Worm (Caenorhabditis elegans): ENCODE measurements around the gene K10D11.2.

DNA sequence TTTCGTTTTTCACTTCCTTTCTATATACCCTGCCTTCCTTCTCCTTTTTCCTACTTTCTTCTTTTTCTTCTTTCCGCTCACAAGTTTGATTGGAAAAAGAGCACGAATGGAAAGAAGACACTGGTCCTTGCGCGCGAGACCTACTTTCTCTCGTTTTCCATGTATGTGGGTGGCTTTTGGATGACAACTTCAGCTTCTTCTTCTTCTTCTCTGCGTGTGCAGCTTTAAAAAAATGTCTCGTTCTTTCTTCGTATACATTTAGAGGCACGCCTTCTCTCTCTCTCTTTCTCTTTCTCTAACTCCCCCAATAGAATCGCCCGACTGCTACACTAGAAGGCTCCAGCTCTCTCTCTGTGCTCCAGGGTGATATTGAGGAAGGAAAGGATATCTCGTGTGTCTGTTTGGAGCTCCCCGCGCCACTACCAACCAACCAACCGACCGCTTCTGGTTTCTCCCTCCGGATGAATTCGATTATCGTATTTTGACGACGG lies 47.1 kb downstream of the K10D11.2 start:
- TF ChIP-seq nhr-11 (tag; optimal IDR thresholded peaks at IDR 0.05) (no peak), C08G9.2 (tag; optimal IDR thresholded peaks at IDR 0.05) (no peak), ttx-3 (tag; optimal IDR thresholded peaks at IDR 0.05) (no peak), ceh-24 (tag; optimal IDR thresholded peaks at IDR 0.05) (no peak), pqm-1 (tag; optimal IDR thresholded peaks at IDR 0.05) (no peak), pha-4 (tag; optimal IDR thresholded peaks at IDR 0.05) (no peak), ets-4 (tag; optimal IDR thresholded peaks at IDR 0.05) (no peak), ama-1 (optimal IDR thresholded peaks at IDR 0.05) (no peak), tbx-2 (tag; optimal IDR thresholded peaks at IDR 0.05) (no peak)
